Worm (Caenorhabditis elegans) whole organism, L1 larva: ENCODE results near the gene ZC239.22.

ENCODE experiments used
- C04F5.9 ChIP-seq: sonication (generic microtip); optimal IDR thresholded peaks from 2 replicates; lab custom pipeline; 2016; ENCODE audit warnings: missing genetic modification characterization, missing compliant biosample characterization
- C16A3.4 ChIP-seq: fragments of 150-350 bp; optimal IDR thresholded peaks from 2 replicates; lab custom pipeline; 2014; ENCODE audit warnings: missing biosample characterization, missing genetic modification characterization
- alr-1 ChIP-seq: fragments of 200-800 bp; sonication (Bioruptor generic); optimal IDR thresholded peaks from 2 replicates; lab custom pipeline; 2018; ENCODE audit warnings: borderline replicate concordance, mild to moderate bottlenecking, missing genetic modification characterization, missing compliant biosample characterization
- ama-1 ChIP-seq: fragments of 150-350 bp; optimal IDR thresholded peaks from 2 replicates; lab custom pipeline; 2014
- ceh-63 ChIP-seq: fragments of 200-800 bp; sonication (Bioruptor generic); optimal IDR thresholded peaks from 2 replicates; lab custom pipeline; 2018; ENCODE audit warnings: mild to moderate bottlenecking, missing genetic modification characterization, missing compliant biosample characterization
- ceh-82 ChIP-seq, 3 experiments: fragments of 150-350 bp in 1 of 3; sonication (generic microtip) in 2 of 3; optimal IDR thresholded peaks; 2 replicates each; lab custom pipeline; 2014 to 2017; ENCODE audit warnings: missing biosample characterization in 3 of 3, missing genetic modification characterization in 3 of 3
- ces-1 ChIP-seq: fragments of 150-350 bp; optimal IDR thresholded peaks from 2 replicates; lab custom pipeline; 2014; ENCODE audit warnings: missing biosample characterization, missing genetic modification reagents, missing genetic modification characterization
- dpl-1 ChIP-seq, 3 experiments: fragments of 150-350 bp in 2 of 3; sonication (generic microtip) in 1 of 3; optimal IDR thresholded peaks; 2 replicates each; lab custom pipeline; 2014 to 2017; ENCODE audit warnings: missing biosample characterization in 3 of 3, missing genetic modification characterization in 3 of 3, missing genetic modification reagents in 3 of 3
- dsc-1 ChIP-seq: sonication (generic microtip); optimal IDR thresholded peaks from 2 replicates; lab custom pipeline; 2016; ENCODE audit warnings: mild to moderate bottlenecking, missing genetic modification characterization, missing compliant biosample characterization
- efl-1 ChIP-seq, 4 experiments: fragments of 150-350 bp; optimal IDR thresholded peaks in 3 of 4; peaks in 1 of 4; 1 replicate in 1 of 4; 2 replicates in 3 of 4; lab custom pipeline; 2014; ENCODE audit warnings: missing biosample characterization in 2 of 4, missing genetic modification characterization in 2 of 4, missing genetic modification reagents in 2 of 4
- egl-27 ChIP-seq, 2 experiments: fragments of 150-350 bp in 1 of 2; sonication (generic microtip); optimal IDR thresholded peaks; 3 replicates each; lab custom pipeline; 2017 to 2018; ENCODE audit warnings: missing biosample characterization in 2 of 2, missing genetic modification characterization in 2 of 2, missing genetic modification reagents in 2 of 2
- elt-2 ChIP-seq: sonication (generic microtip); optimal IDR thresholded peaks from 2 replicates; lab custom pipeline; 2016; ENCODE audit warnings: missing genetic modification characterization, mild to moderate bottlenecking, inconsistent platforms, missing compliant biosample characterization, missing genetic modification reagents
- ets-5 ChIP-seq: fragments of 200-800 bp; sonication (Bioruptor generic); IDR thresholded peaks from 2 replicates; pipeline ENCODE4 v1.3.6; 2022; ENCODE audit warnings: missing genetic modification characterization, missing compliant biosample characterization
- fkh-4 ChIP-seq: sonication (generic microtip); optimal IDR thresholded peaks from 2 replicates; lab custom pipeline; 2016; ENCODE audit warnings: missing compliant biosample characterization, missing genetic modification characterization, borderline replicate concordance
- fkh-8 ChIP-seq: sonication (generic microtip); optimal IDR thresholded peaks from 2 replicates; lab custom pipeline; 2016; ENCODE audit warnings: mild to moderate bottlenecking, missing genetic modification characterization, missing compliant biosample characterization
- grh-1 ChIP-seq: fragments of 200-800 bp; sonication (Bioruptor generic); IDR thresholded peaks from 2 replicates; pipeline ENCODE4 v1.3.6; 2022; ENCODE audit warnings: missing genetic modification reagents, missing genetic modification characterization, missing compliant biosample characterization
- hlh-17 ChIP-seq: fragments of 200-800 bp; sonication (Bioruptor generic); optimal IDR thresholded peaks from 2 replicates; lab custom pipeline; 2018; ENCODE audit warnings: missing genetic modification characterization, mild to moderate bottlenecking, missing compliant biosample characterization, moderate library complexity, borderline replicate concordance
- isw-1 ChIP-seq: fragments of 200-800 bp; sonication (Bioruptor generic); IDR thresholded peaks from 2 replicates; pipeline ENCODE4 v1.3.6; 2022; ENCODE audit warnings: missing genetic modification characterization, missing compliant biosample characterization
- lin-14 ChIP-seq: fragments of 200-800 bp; sonication (Bioruptor generic); optimal IDR thresholded peaks from 2 replicates; lab custom pipeline; 2018; ENCODE audit warnings: mild to moderate bottlenecking, missing genetic modification characterization, moderate library complexity, missing compliant biosample characterization
- lin-15B ChIP-seq: fragments of 150-350 bp; sonication (generic microtip); optimal IDR thresholded peaks from 3 replicates; lab custom pipeline; 2014; ENCODE audit warnings: missing biosample characterization, missing genetic modification characterization
- lin-35 ChIP-seq, 2 experiments: fragments of 150-350 bp; optimal IDR thresholded peaks; 2 replicates each; lab custom pipeline; 2014; ENCODE audit warnings: missing biosample characterization in 2 of 2, missing genetic modification characterization in 2 of 2, missing genetic modification reagents in 2 of 2
- lin-39 ChIP-seq: fragments of 150-350 bp; optimal IDR thresholded peaks from 2 replicates; lab custom pipeline; 2014; ENCODE audit warnings: missing biosample characterization, missing genetic modification reagents, missing genetic modification characterization
- lir-3 ChIP-seq: sonication (generic microtip); optimal IDR thresholded peaks from 2 replicates; lab custom pipeline; 2016; ENCODE audit warnings: mild to moderate bottlenecking, missing genetic modification characterization, moderate library complexity, missing compliant biosample characterization; ENCODE audit not compliant: poor library complexity
- lsy-2 ChIP-seq, 2 experiments: fragments of 150-350 bp; optimal IDR thresholded peaks; 2 replicates each; lab custom pipeline; 2014; ENCODE audit warnings: missing biosample characterization in 2 of 2, missing genetic modification characterization in 2 of 2
- mab-9 ChIP-seq: fragments of 200-800 bp; sonication (Bioruptor generic); IDR thresholded peaks from 2 replicates; pipeline ENCODE4 v1.3.6; 2022; ENCODE audit warnings: missing genetic modification reagents, missing genetic modification characterization, missing compliant biosample characterization
- mep-1 ChIP-seq: fragments of 150-350 bp; optimal IDR thresholded peaks from 2 replicates; lab custom pipeline; 2014; ENCODE audit warnings: missing biosample characterization, missing genetic modification characterization
- nhr-19 ChIP-seq: fragments of 200-800 bp; sonication (Bioruptor generic); conservative IDR thresholded peaks from 2 replicates; pipeline ENCODE4 v1.3.6; 2022; ENCODE audit warnings: missing genetic modification characterization, missing compliant biosample characterization
- nhr-28 ChIP-seq: fragments of 150-350 bp; optimal IDR thresholded peaks from 2 replicates; lab custom pipeline; 2014; ENCODE audit warnings: missing biosample characterization, missing genetic modification characterization
- nhr-85 ChIP-seq: sonication (generic microtip); peaks from one replicate; lab custom pipeline; 2016; ENCODE audit warnings: missing genetic modification characterization, inconsistent platforms, missing compliant biosample characterization
- pag-3 ChIP-seq: sonication (generic microtip); optimal IDR thresholded peaks from 2 replicates; lab custom pipeline; 2017; ENCODE audit warnings: missing genetic modification characterization, mild to moderate bottlenecking, missing compliant biosample characterization, antibody characterized with exemption, borderline replicate concordance; ENCODE audit not compliant: insufficient read depth
- pax-3 ChIP-seq: fragments of 200-800 bp; sonication (Bioruptor generic); optimal IDR thresholded peaks from 2 replicates; lab custom pipeline; 2018; ENCODE audit warnings: mild to moderate bottlenecking, missing genetic modification characterization, moderate library complexity, missing compliant biosample characterization
- skn-1 ChIP-seq: fragments of 150-350 bp; optimal IDR thresholded peaks from 2 replicates; lab custom pipeline; 2014; ENCODE audit warnings: missing biosample characterization, missing genetic modification characterization
- snu-23 ChIP-seq: sonication (generic microtip); optimal IDR thresholded peaks from 2 replicates; lab custom pipeline; 2016; ENCODE audit warnings: missing genetic modification characterization, missing compliant biosample characterization
- sox-4 ChIP-seq: sonication (generic microtip); optimal IDR thresholded peaks from 2 replicates; lab custom pipeline; 2016; ENCODE audit warnings: missing genetic modification characterization, missing compliant biosample characterization
- swsn-7 ChIP-seq: sonication (generic microtip); optimal IDR thresholded peaks from 2 replicates; lab custom pipeline; 2016; ENCODE audit warnings: missing genetic modification characterization, missing compliant biosample characterization
- unc-30 ChIP-seq: sonication (generic microtip); optimal IDR thresholded peaks from 2 replicates; lab custom pipeline; 2017; ENCODE audit warnings: missing biosample characterization, missing genetic modification characterization
- xbp-1 ChIP-seq: sonication (generic microtip); optimal IDR thresholded peaks from 2 replicates; lab custom pipeline; 2016; ENCODE audit warnings: missing genetic modification characterization, missing compliant biosample characterization

Gene ZC239.22

ce11 chrII:3220723-3221122, at the start of gene ZC239.22:
Gene ZC239.22, minus strand, starts transcription at chrII:3220823.
- TF ChIP-seq lin-39 (tag; lab: Kevin White, UChicago) (no peak), mep-1 (tag; lab: Kevin White, UChicago) (no peak), skn-1 (tag; lab: Kevin White, UChicago) (no peak), fkh-4 (tag; lab: Kevin White, UChicago) (no peak), dsc-1 (no peak), unc-30 (no peak), lin-35 (GFP tag; optimal IDR thresholded peaks at IDR 0.05; lab: Kevin White, UChicago) (no peak), sox-4 (tag; lab: Kevin White, UChicago) (no peak), dpl-1 (GFP tag; optimal IDR thresholded peaks at IDR 0.05; lab: Kevin White, UChicago) (no peak), lin-14 (no peak), C04F5.9 (tag; lab: Kevin White, UChicago) (no peak), isw-1 (GFP tag; lab: Robert Waterston, UW) (no peak), mab-9 (GFP tag; lab: Robert Waterston, UW) (no peak), ceh-63 (GFP tag; lab: Kevin White, UChicago) (no peak), elt-2 (tag; lab: Kevin White, UChicago) (no peak), alr-1 (no peak), C16A3.4 (tag; lab: Kevin White, UChicago) (no peak), nhr-19 (GFP tag; lab: Robert Waterston, UW) (no peak), ets-5 (GFP tag; lab: Robert Waterston, UW) (no peak)

- TF ChIP-seq efl-1 (optimal IDR thresholded peaks at IDR 0.05; lab: Kevin White, UChicago) (peak in 1 of 2 experiments; percentile 1), efl-1 (GFP tag; optimal IDR thresholded peaks at IDR 0.05 in 1 of 2; lab: Kevin White, UChicago) (no peak), snu-23 (GFP tag; lab: Kevin White, UChicago) (peak; percentile 3), nhr-19 (GFP tag; lab: Robert Waterston, UW) (0 out of 2 replicates have a peak, but pooled peaks have one; percentile 8), pag-3 (tag; lab: Kevin White, UChicago) (no peak), nhr-85 (tag; lab: Kevin White, UChicago) (no peak), lsy-2 (tag; optimal IDR thresholded peaks at IDR 0.05; lab: Kevin White, UChicago) (peak in 1 of 2 experiments; percentile 10), xbp-1 (tag; lab: Kevin White, UChicago) (no peak)
Measured at ce11 chrII:3267815-3268214, 47.2 kb upstream of the ZC239.22 start.

- TF ChIP-seq fkh-8 (peak; percentile 11), nhr-28 (no peak), ets-5 (GFP tag; lab: Robert Waterston, UW) (no peak)
Measured at ce11 chrII:3267365-3267764, 46.7 kb upstream of the ZC239.22 start, which contains the start of gene F02E11.7. Gene F02E11.7, plus strand, starts transcription at chrII:3267665.

- no peak for TF ChIP-seq pag-3 (tag; lab: Kevin White, UChicago)
- TF ChIP-seq lsy-2 (tag; optimal IDR thresholded peaks at IDR 0.05; lab: Kevin White, UChicago): no peak
- TF ChIP-seq hlh-17: no peak
- no peak for TF ChIP-seq ceh-82 (tag; optimal IDR thresholded peaks at IDR 0.05; lab: Kevin White, UChicago)
- no peak for TF ChIP-seq egl-27 (tag; optimal IDR thresholded peaks at IDR 0.05; lab: Kevin White, UChicago)
- no peak for TF ChIP-seq swsn-7 (tag; lab: Kevin White, UChicago)
- no peak for TF ChIP-seq grh-1 (GFP tag; lab: Robert Waterston, UW)
- no peak for TF ChIP-seq nhr-28
- no peak for TF ChIP-seq pax-3
- TF ChIP-seq mep-1 (tag; lab: Kevin White, UChicago): no peak
- no peak for TF ChIP-seq nhr-19 (GFP tag; lab: Robert Waterston, UW)
- TF ChIP-seq lin-15B (tag; lab: Kevin White, UChicago): no peak
- no peak for TF ChIP-seq mab-9 (GFP tag; lab: Robert Waterston, UW)
- no peak for TF ChIP-seq ama-1 (lab: Kevin White, UChicago)
- no peak for TF ChIP-seq lir-3 (tag; lab: Kevin White, UChicago)
- no peak for TF ChIP-seq ces-1 (GFP tag; lab: Kevin White, UChicago)
Measured at ce11 chrII:3264704-3265103, 44.1 kb upstream of the ZC239.22 start.
